Fruit fly (Drosophila melanogaster): Measurements from ENCODE around the gene CG15167.

dm6 chr2L:18746694-18747093 is 6.5 kb downstream of the CG15167 start:
- TF ChIP-seq psq (optimal IDR thresholded peaks at IDR 0.05) (no peak), CG8478 (optimal IDR thresholded peaks at IDR 0.05) (no peak), usp (GFP tag; optimal IDR thresholded peaks at IDR 0.05) (no peak), pan (optimal IDR thresholded peaks at IDR 0.05) (no peak), Dll (optimal IDR thresholded peaks at IDR 0.05) (no peak)

Data from whole organism.